Fruit fly (Drosophila melanogaster): ENCODE data around the gene CG13793.

The CG13793 gene

DNA sequence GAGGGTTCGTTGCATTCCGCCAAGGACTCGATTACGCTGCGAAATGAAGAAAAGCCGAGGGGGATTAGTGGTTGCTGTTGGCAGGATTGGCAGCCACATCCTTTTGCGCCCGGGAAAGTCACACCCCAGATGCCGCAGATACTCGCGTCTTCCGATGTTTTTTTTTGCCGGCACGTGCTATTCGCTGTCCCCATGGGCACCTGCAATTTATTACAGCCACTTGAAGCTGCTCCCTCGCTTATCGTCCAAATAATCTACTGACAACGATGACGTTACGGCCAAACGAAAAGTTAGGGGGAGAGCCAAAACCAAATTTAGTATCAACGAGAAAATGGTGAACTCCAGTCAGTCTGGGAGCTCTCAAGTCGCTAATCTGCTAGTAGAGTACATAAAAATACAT is 42.3 kb downstream of the CG13793 start:
- no peak for TF ChIP-seq CG14711 (tag; optimal IDR thresholded peaks at IDR 0.05)
- TF ChIP-seq Hr96 (GFP tag; optimal IDR thresholded peaks at IDR 0.05): no peak
- no peak for TF ChIP-seq Mnt (GFP tag; optimal IDR thresholded peaks at IDR 0.05)
- no peak for TF ChIP-seq kay (GFP tag; ENCODE audit: borderline replicate concordance)
- no peak for TF ChIP-seq CG12768 (GFP tag; optimal IDR thresholded peaks at IDR 0.05)
- no peak for TF ChIP-seq cnc (optimal IDR thresholded peaks at IDR 0.05)
- TF ChIP-seq CG5204 (GFP tag; optimal IDR thresholded peaks at IDR 0.05): no peak
- TF ChIP-seq CG1620 (GFP tag; optimal IDR thresholded peaks at IDR 0.05): no peak

DNA sequence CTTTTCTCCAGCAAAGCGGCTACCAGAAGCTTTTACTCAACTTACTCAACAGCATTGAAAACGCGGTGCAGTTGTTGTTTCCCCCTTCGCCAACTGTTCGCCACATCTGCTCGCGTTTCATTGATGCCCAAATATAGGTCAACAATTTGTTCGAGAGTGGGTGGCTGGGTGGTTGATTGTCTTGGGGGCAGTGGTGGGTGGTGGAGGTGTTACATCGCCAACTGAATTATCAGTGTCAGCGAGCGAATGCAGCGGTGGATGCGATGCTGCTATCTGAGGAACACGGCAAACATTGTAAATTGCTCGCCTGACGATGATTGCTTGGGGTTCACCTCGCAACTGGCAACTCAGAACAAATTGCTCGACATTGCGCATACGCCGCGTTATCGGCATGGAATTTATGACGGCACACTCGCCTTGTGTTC is 43.5 kb downstream of the CG13793 start:
- TF ChIP-seq toe (GFP tag; optimal IDR thresholded peaks at IDR 0.05) (no peak), CG33017 (tag; optimal IDR thresholded peaks at IDR 0.05) (no peak), cic (GFP tag; optimal IDR thresholded peaks at IDR 0.05) (peak; percentile 49), CG7045 (GFP tag; optimal IDR thresholded peaks at IDR 0.05) (no peak), kay (GFP tag; ENCODE audit: borderline replicate concordance) (no peak)

DNA sequence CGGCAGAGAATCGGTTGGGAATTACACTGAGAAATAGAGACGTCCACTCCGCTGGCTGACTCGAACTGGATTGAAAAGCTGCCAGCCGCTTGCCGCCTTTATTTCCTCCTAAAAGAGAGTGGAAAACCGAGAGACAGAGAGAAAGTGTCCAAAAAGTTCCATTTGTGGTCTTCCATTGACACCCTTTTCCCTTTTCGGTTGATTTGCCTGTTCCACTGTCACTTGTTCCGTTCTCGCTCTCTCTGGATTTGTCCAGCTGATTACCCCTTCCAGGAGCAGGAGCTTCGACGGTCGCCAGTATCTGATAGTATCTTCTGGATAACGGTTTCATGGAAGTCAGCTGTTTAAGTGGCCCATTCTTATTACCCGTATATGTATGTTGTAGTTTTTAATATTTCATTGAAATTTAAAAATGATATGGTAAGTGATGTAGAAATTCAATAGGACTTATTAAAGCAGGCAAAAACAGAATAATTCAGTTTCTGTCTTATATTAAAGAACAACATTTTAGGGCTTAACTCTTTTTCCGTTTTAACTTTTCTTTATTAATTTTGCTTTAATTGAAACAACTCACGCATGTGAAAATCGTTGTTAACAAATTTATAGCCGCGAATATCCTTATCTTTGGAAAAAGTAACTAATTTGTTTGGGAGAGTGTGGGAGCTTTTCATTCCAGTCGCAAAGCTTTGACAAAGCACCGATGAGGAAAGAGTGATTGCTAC is 44.1 kb downstream of the CG13793 start, which contains the start of gene Slob:
TSS of gene Slob (minus strand) at position 51 of the 722 bp plus-strand sequence.
- TF ChIP-seq CG7045 (GFP tag; optimal IDR thresholded peaks at IDR 0.05) (peak; percentile 22), cnc (optimal IDR thresholded peaks at IDR 0.05) (no peak), kay (GFP tag; ENCODE audit: borderline replicate concordance) (no peak), bab1 (GFP tag; optimal IDR thresholded peaks at IDR 0.05) (no peak), CG14711 (tag; optimal IDR thresholded peaks at IDR 0.05) (no peak)
